Worm (Caenorhabditis elegans) whole organism, L4 larva: Measurements from ENCODE around the gene F38A1.13.

Experiments used
- F10B5.3 ChIP-seq: sonication (generic microtip); optimal IDR thresholded peaks from 2 replicates; lab custom pipeline; 2016; ENCODE audit warnings: mild to moderate bottlenecking, missing genetic modification characterization, missing compliant biosample characterization
- F26F4.8 ChIP-seq: fragments of 200-800 bp; sonication (Bioruptor generic); conservative IDR thresholded peaks from 2 replicates; pipeline ENCODE4 v1.3.6; 2022; ENCODE audit warnings: missing genetic modification characterization, missing compliant biosample characterization
- F37D6.2 ChIP-seq: sonication (generic microtip); optimal IDR thresholded peaks from 2 replicates; lab custom pipeline; 2016; ENCODE audit warnings: mild to moderate bottlenecking, missing genetic modification characterization, missing compliant biosample characterization
- F44E2.7 ChIP-seq: fragments of 200-800 bp; sonication (Bioruptor generic); IDR thresholded peaks from 2 replicates; pipeline ENCODE4 v2.1.2; 2022; ENCODE audit warnings: missing genetic modification characterization, missing compliant biosample characterization
- F49E8.2 ChIP-seq: sonication (generic microtip); optimal IDR thresholded peaks from 2 replicates; lab custom pipeline; 2016; ENCODE audit warnings: missing compliant biosample characterization, mild to moderate bottlenecking, missing genetic modification characterization, borderline replicate concordance
- T20F7.1 ChIP-seq: fragments of 200-800 bp; sonication (Bioruptor generic); optimal IDR thresholded peaks from 2 replicates; lab custom pipeline; 2018; ENCODE audit warnings: mild to moderate bottlenecking, missing genetic modification characterization, missing compliant biosample characterization
- T26A8.4 ChIP-seq: fragments of 200-800 bp; sonication (Bioruptor generic); IDR thresholded peaks from 2 replicates; pipeline ENCODE4 v1.3.6; 2022; ENCODE audit warnings: missing genetic modification characterization, missing compliant biosample characterization
- Y48G9A.11 ChIP-seq: fragments of 200-800 bp; sonication (Bioruptor generic); IDR thresholded peaks from 2 replicates; pipeline ENCODE4 v1.3.6; 2022; ENCODE audit warnings: missing genetic modification reagents, missing genetic modification characterization, missing compliant biosample characterization
- Y5F2A.4 ChIP-seq: fragments of 200-800 bp; sonication (Bioruptor generic); optimal IDR thresholded peaks from 2 replicates; lab custom pipeline; 2018; ENCODE audit warnings: mild to moderate bottlenecking, missing genetic modification characterization, missing compliant biosample characterization
- Y75B8A.6 ChIP-seq: fragments of 200-800 bp; sonication (Bioruptor generic); IDR thresholded peaks from 2 replicates; pipeline ENCODE4 v1.3.6; 2022; ENCODE audit warnings: missing genetic modification reagents, missing genetic modification characterization, missing compliant biosample characterization
- ZK337.2 ChIP-seq: fragments of 200-800 bp; sonication (Bioruptor generic); IDR thresholded peaks from 2 replicates; pipeline ENCODE4 v1.3.6; 2022; ENCODE audit warnings: missing genetic modification reagents, missing genetic modification characterization, missing compliant biosample characterization
- aha-1 ChIP-seq: fragments of 150-350 bp; peaks from one replicate; lab custom pipeline; 2014; ENCODE audit warnings: missing biosample characterization, missing genetic modification characterization
- ama-1 ChIP-seq: fragments of 150-350 bp; optimal IDR thresholded peaks from 2 replicates; lab custom pipeline; 2014; ENCODE audit warnings: inconsistent platforms, mixed read lengths
- attf-4 ChIP-seq: sonication (generic microtip); optimal IDR thresholded peaks from 3 replicates; lab custom pipeline; 2017; ENCODE audit warnings: missing biosample characterization, missing genetic modification characterization
- cey-2 ChIP-seq: sonication (generic microtip); optimal IDR thresholded peaks from 3 replicates; lab custom pipeline; 2017; ENCODE audit warnings: missing genetic modification characterization, mild to moderate bottlenecking, missing compliant biosample characterization, antibody characterized with exemption, borderline replicate concordance; ENCODE audit not compliant: insufficient read depth
- dmd-6 ChIP-seq: fragments of 200-800 bp; sonication (Bioruptor generic); IDR thresholded peaks from 2 replicates; pipeline ENCODE4 v1.3.6; 2022; ENCODE audit warnings: missing genetic modification reagents, missing genetic modification characterization, missing compliant biosample characterization
- dmd-9 ChIP-seq: fragments of 200-800 bp; sonication (Bioruptor generic); IDR thresholded peaks from 2 replicates; pipeline ENCODE4 v1.3.6; 2022; ENCODE audit warnings: missing genetic modification reagents, missing genetic modification characterization, missing compliant biosample characterization
- dve-1 ChIP-seq: sonication (generic microtip); optimal IDR thresholded peaks from 2 replicates; lab custom pipeline; 2017; ENCODE audit warnings: antibody characterized with exemption, mild to moderate bottlenecking, missing genetic modification characterization, missing compliant biosample characterization; ENCODE audit not compliant: insufficient read depth
- egl-27 ChIP-seq: sonication (generic microtip); optimal IDR thresholded peaks from 3 replicates; lab custom pipeline; 2017; ENCODE audit warnings: missing biosample characterization, missing genetic modification reagents, missing genetic modification characterization
- lin-13 ChIP-seq: fragments of 150-350 bp; optimal IDR thresholded peaks from 2 replicates; lab custom pipeline; 2014; ENCODE audit warnings: missing biosample characterization, missing genetic modification reagents, missing genetic modification characterization
- lin-15B ChIP-seq: fragments of 150-350 bp; sonication (generic microtip); optimal IDR thresholded peaks from 3 replicates; lab custom pipeline; 2014; ENCODE audit warnings: missing biosample characterization, missing genetic modification characterization
- lin-29 ChIP-seq: fragments of 200-800 bp; sonication (Bioruptor generic); IDR thresholded peaks from 2 replicates; pipeline ENCODE4 v1.3.6; 2022; ENCODE audit warnings: missing genetic modification reagents, missing genetic modification characterization, missing compliant biosample characterization
- lin-38 ChIP-seq: fragments of 200-800 bp; sonication (Bioruptor generic); IDR thresholded peaks from 2 replicates; pipeline ENCODE4 v1.3.6; 2022; ENCODE audit warnings: missing genetic modification reagents, missing genetic modification characterization, missing compliant biosample characterization
- madf-5 ChIP-seq, 2 experiments: fragments of 200-800 bp; sonication (Bioruptor generic); IDR thresholded peaks; 2 replicates each; pipeline ENCODE4 v1.3.6; 2022; ENCODE audit warnings: missing compliant biosample characterization in 2 of 2, missing genetic modification characterization in 2 of 2
- mdt-29 ChIP-seq: fragments of 200-800 bp; sonication (Bioruptor generic); IDR thresholded peaks from 2 replicates; pipeline ENCODE4 v1.3.6; 2022; ENCODE audit warnings: missing genetic modification reagents, missing genetic modification characterization, missing compliant biosample characterization
- mep-1 ChIP-seq: fragments of 150-350 bp; sonication (generic microtip); optimal IDR thresholded peaks from 3 replicates; lab custom pipeline; 2014; ENCODE audit warnings: missing biosample characterization, missing genetic modification characterization
- mes-2 ChIP-seq: sonication (generic microtip); optimal IDR thresholded peaks from 2 replicates; lab custom pipeline; 2016; ENCODE audit warnings: missing genotype, mild to moderate bottlenecking, missing genetic modification characterization, missing compliant biosample characterization; ENCODE audit not compliant: poor library complexity, severe bottlenecking
- mxl-3 ChIP-seq: fragments of 200-800 bp; sonication (Bioruptor generic); optimal IDR thresholded peaks from 2 replicates; lab custom pipeline; 2018; ENCODE audit warnings: mild to moderate bottlenecking, missing genetic modification characterization, missing compliant biosample characterization
- nhr-28 ChIP-seq: fragments of 150-350 bp; optimal IDR thresholded peaks from 2 replicates; lab custom pipeline; 2014; ENCODE audit warnings: missing biosample characterization, missing genetic modification characterization
- nhr-41 ChIP-seq: fragments of 200-800 bp; sonication (Bioruptor generic); IDR thresholded peaks from 2 replicates; pipeline ENCODE4 v1.3.6; 2022; ENCODE audit warnings: missing genetic modification reagents, missing genetic modification characterization, missing compliant biosample characterization
- nhr-48 ChIP-seq: sonication (generic microtip); optimal IDR thresholded peaks from 2 replicates; lab custom pipeline; 2016; ENCODE audit warnings: mild to moderate bottlenecking, missing genetic modification characterization, missing compliant biosample characterization
- sdz-12 ChIP-seq: fragments of 200-800 bp; sonication (Bioruptor generic); optimal IDR thresholded peaks from 2 replicates; lab custom pipeline; 2018; ENCODE audit warnings: mild to moderate bottlenecking, missing genetic modification characterization, missing compliant biosample characterization
- snpc-4 ChIP-seq: fragments of 150-350 bp; optimal IDR thresholded peaks from 2 replicates; lab custom pipeline; 2014; ENCODE audit warnings: missing biosample characterization, missing genetic modification characterization
- tra-1 ChIP-seq: fragments of 200-800 bp; sonication (Bioruptor generic); IDR thresholded peaks from 2 replicates; pipeline ENCODE4 v1.3.6; 2022; ENCODE audit warnings: missing genetic modification reagents, missing genetic modification characterization, missing compliant biosample characterization
- unc-62 ChIP-seq, 3 experiments: fragments of 150-350 bp in 1 of 3; sonication (generic microtip); optimal IDR thresholded peaks in 2 of 3; peaks in 1 of 3; 1 replicate in 1 of 3; 2 replicates in 2 of 3; lab custom pipeline; 2014 to 2017; ENCODE audit warnings: missing biosample characterization in 3 of 3, missing genetic modification characterization in 3 of 3, missing genetic modification reagents in 3 of 3, missing genotype in 1 of 3
- zip-2 ChIP-seq: fragments of 150-350 bp; optimal IDR thresholded peaks from 2 replicates; lab custom pipeline; 2014; ENCODE audit warnings: missing biosample characterization, missing genetic modification characterization

Gene F38A1.13

ce11 chrIV:1264928-1265327 is at the start of gene F38A1.13:
TSS of gene F38A1.13 (plus strand) at chrIV:1265228.
- no peak for TF ChIP-seq mdt-29 (GFP tag; lab: Robert Waterston, UW)
- no peak for TF ChIP-seq ZK337.2 (GFP tag; lab: Robert Waterston, UW)
- no peak for TF ChIP-seq egl-27
- TF ChIP-seq mxl-3 = no peak
- no peak for TF ChIP-seq F10B5.3 (tag; lab: Kevin White, UChicago)
- TF ChIP-seq nhr-28 = no peak
- TF ChIP-seq Y48G9A.11 (GFP tag; lab: Robert Waterston, UW) = no peak
- TF ChIP-seq tra-1 (GFP tag; lab: Robert Waterston, UW) = no peak
- no peak for TF ChIP-seq lin-38 (GFP tag; lab: Robert Waterston, UW)
- no peak for TF ChIP-seq dmd-9 (GFP tag; lab: Robert Waterston, UW)
- no peak for TF ChIP-seq sdz-12 (GFP tag; lab: Kevin White, UChicago)
- TF ChIP-seq Y5F2A.4 (GFP tag; lab: Kevin White, UChicago) = no peak
- TF ChIP-seq dmd-6 (GFP tag; lab: Robert Waterston, UW) = no peak
- TF ChIP-seq snpc-4 (tag; lab: Kevin White, UChicago) = no peak
- TF ChIP-seq lin-29 = no peak
- no peak for TF ChIP-seq lin-13 (GFP tag; lab: Kevin White, UChicago)
- TF ChIP-seq attf-4 = no peak
- TF ChIP-seq F49E8.2 = no peak
- TF ChIP-seq nhr-48 (tag; lab: Kevin White, UChicago) = no peak

- no peak for TF ChIP-seq dve-1 (tag; lab: Kevin White, UChicago)
- peak; percentile 93 for TF ChIP-seq aha-1 (tag; lab: Kevin White, UChicago)
Observed at ce11 chrIV:1215536-1215935, 49.5 kb upstream of the F38A1.13 start.

- TF ChIP-seq sdz-12 (GFP tag; lab: Kevin White, UChicago) = no peak
- TF ChIP-seq dmd-6 (GFP tag; lab: Robert Waterston, UW) = peak; percentile 74
- no peak for TF ChIP-seq attf-4
- TF ChIP-seq mdt-29 (GFP tag; lab: Robert Waterston, UW) = no peak
Observed at ce11 chrIV:1216290-1216689, 48.7 kb upstream of the F38A1.13 start, which contains the start of gene W09G12.9. TSS of gene W09G12.9 (plus strand) at chrIV:1216590.

- TF ChIP-seq T26A8.4 (GFP tag; lab: Robert Waterston, UW) = 0 out of 2 replicates have a peak, but pooled peaks have one; percentile 24
Observed at ce11 chrIV:1217265-1217664, 47.8 kb upstream of the F38A1.13 start.

- TF ChIP-seq F44E2.7 = no peak
- TF ChIP-seq F37D6.2 (tag; lab: Kevin White, UChicago) = no peak
- TF ChIP-seq aha-1 (tag; lab: Kevin White, UChicago) = no peak
- TF ChIP-seq mxl-3 = no peak
- no peak for TF ChIP-seq nhr-41 (GFP tag; lab: Robert Waterston, UW)
- TF ChIP-seq F26F4.8 (GFP tag; lab: Robert Waterston, UW) = no peak
- TF ChIP-seq madf-5 (GFP tag; IDR thresholded peaks at IDR 0.05; lab: Robert Waterston, UW) = no peak
- no peak for TF ChIP-seq zip-2 (tag; lab: Kevin White, UChicago)
- TF ChIP-seq mep-1 = no peak
- no peak for TF ChIP-seq dve-1 (tag; lab: Kevin White, UChicago)
- TF ChIP-seq Y75B8A.6 (GFP tag; lab: Robert Waterston, UW) = no peak
- no peak for TF ChIP-seq T20F7.1 (GFP tag; lab: Kevin White, UChicago)
- no peak for TF ChIP-seq unc-62 (GFP tag; optimal IDR thresholded peaks at IDR 0.05 in 1 of 2; lab: Kevin White, UChicago)
- TF ChIP-seq unc-62 (tag; optimal IDR thresholded peaks at IDR 0.05; lab: Kevin White, UChicago) = no peak
- TF ChIP-seq ama-1 (lab: Kevin White, UChicago) = no peak
- no peak for TF ChIP-seq mes-2 (tag; lab: Kevin White, UChicago)
- no peak for TF ChIP-seq tra-1 (GFP tag; lab: Robert Waterston, UW)
- TF ChIP-seq lin-15B (tag; lab: Kevin White, UChicago) = no peak
- TF ChIP-seq lin-13 (GFP tag; lab: Kevin White, UChicago) = no peak
- TF ChIP-seq cey-2 (tag; lab: Kevin White, UChicago) = no peak
Observed at ce11 chrIV:1221167-1221566, 43.9 kb upstream of the F38A1.13 start, which contains the start of gene W09G12.10. TSS of gene W09G12.10 (minus strand) at chrIV:1221287.
